Worm (Caenorhabditis elegans) whole organism, early embryonic: ENCODE data around the gene ddb-1.

Experiments used
- B0310.2 ChIP-seq: sonication (generic microtip); optimal IDR thresholded peaks from 2 replicates; lab custom pipeline; 2016; ENCODE audit warnings: mild to moderate bottlenecking, missing genetic modification characterization, missing compliant biosample characterization
- F13C5.2 ChIP-seq: sonication (generic microtip); optimal IDR thresholded peaks from 2 replicates; lab custom pipeline; 2017; ENCODE audit warnings: mild to moderate bottlenecking, missing genetic modification characterization, inconsistent platforms, missing compliant biosample characterization
- aly-1 ChIP-seq: sonication (generic microtip); optimal IDR thresholded peaks from 2 replicates; lab custom pipeline; 2016; ENCODE audit warnings: missing genetic modification characterization, missing compliant biosample characterization
- ama-1 ChIP-seq: fragments of 150-350 bp; optimal IDR thresholded peaks from 2 replicates; lab custom pipeline; 2014
- ceh-13 ChIP-seq: fragments of 200-800 bp; sonication (Bioruptor generic); optimal IDR thresholded peaks from 2 replicates; lab custom pipeline; 2018; ENCODE audit warnings: mild to moderate bottlenecking, missing genetic modification characterization, missing compliant biosample characterization
- ets-7 ChIP-seq: sonication (generic microtip); optimal IDR thresholded peaks from 2 replicates; lab custom pipeline; 2016; ENCODE audit warnings: missing genotype, missing genetic modification characterization, missing compliant biosample characterization
- flt-1 ChIP-seq: fragments of 200-800 bp; sonication (Bioruptor generic); IDR thresholded peaks from 2 replicates; pipeline ENCODE4 v1.3.6; 2022; ENCODE audit warnings: missing genetic modification characterization, missing compliant biosample characterization
- hmbx-1 ChIP-seq: sonication (generic microtip); optimal IDR thresholded peaks from 2 replicates; lab custom pipeline; 2016; ENCODE audit warnings: mild to moderate bottlenecking, missing genetic modification characterization, missing compliant biosample characterization
- hmg-4 ChIP-seq: fragments of 200-800 bp; sonication (Bioruptor generic); optimal IDR thresholded peaks from 2 replicates; lab custom pipeline; 2018; ENCODE audit warnings: mild to moderate bottlenecking, missing genetic modification characterization, missing compliant biosample characterization
- hnd-1 ChIP-seq: sonication (generic microtip); optimal IDR thresholded peaks from 2 replicates; lab custom pipeline; 2016; ENCODE audit warnings: missing genetic modification characterization, missing compliant biosample characterization
- pes-1 ChIP-seq: fragments of 200-800 bp; sonication (Bioruptor generic); IDR thresholded peaks from 2 replicates; pipeline ENCODE4 v1.3.6; 2022; ENCODE audit warnings: missing genetic modification reagents, missing genetic modification characterization, missing compliant biosample characterization
- scrt-1 ChIP-seq: fragments of 200-800 bp; sonication (Bioruptor generic); IDR thresholded peaks from 2 replicates; pipeline ENCODE4 v1.3.6; 2022; ENCODE audit warnings: missing genetic modification characterization, missing compliant biosample characterization
- sea-1 ChIP-seq: fragments of 200-800 bp; sonication (Bioruptor generic); conservative IDR thresholded peaks from 2 replicates; pipeline ENCODE4 v1.3.6; 2022; ENCODE audit warnings: missing genetic modification characterization, missing compliant biosample characterization
- tbx-11 ChIP-seq: fragments of 200-800 bp; sonication (Bioruptor generic); IDR thresholded peaks from 2 replicates; pipeline ENCODE4 v1.3.6; 2022; ENCODE audit warnings: missing genetic modification characterization, missing compliant biosample characterization
- tbx-37 ChIP-seq: fragments of 200-800 bp; sonication (Bioruptor generic); conservative IDR thresholded peaks from 2 replicates; pipeline ENCODE4 v1.3.6; 2022; ENCODE audit warnings: missing genetic modification reagents, missing genetic modification characterization, missing compliant biosample characterization
- tra-4 ChIP-seq: sonication (generic microtip); optimal IDR thresholded peaks from 2 replicates; lab custom pipeline; 2017; ENCODE audit warnings: missing genetic modification characterization, missing compliant biosample characterization

ddb-1 gene

ce11 chrIV:12085120-12085519, 35.8 kb downstream of the ddb-1 start, which contains the start of gene rbm-34:
Gene rbm-34, plus strand, starts transcription at chrIV:12085420.
- no peak for TF ChIP-seq hmg-4 (GFP tag; lab: Kevin White, UChicago)
- no peak for TF ChIP-seq tra-4 (tag; lab: Kevin White, UChicago)
- no peak for TF ChIP-seq hnd-1

ce11 chrIV:12084587-12084986, 36.4 kb downstream of the ddb-1 start:
- no peak for TF ChIP-seq ceh-13 (GFP tag; lab: Kevin White, UChicago)
- TF ChIP-seq ama-1 (lab: Kevin White, UChicago) = peak; percentile 5
- no peak for TF ChIP-seq F13C5.2 (tag; lab: Kevin White, UChicago)

- no peak for TF ChIP-seq tbx-37 (GFP tag; lab: Robert Waterston, UW)
- 0 out of 2 replicates have a peak, but pooled peaks have one; percentile 23 for TF ChIP-seq scrt-1 (GFP tag; lab: Robert Waterston, UW)
- no peak for TF ChIP-seq sea-1 (GFP tag; lab: Robert Waterston, UW)
- no peak for TF ChIP-seq aly-1
- TF ChIP-seq ceh-13 (GFP tag; lab: Kevin White, UChicago) = no peak
- TF ChIP-seq hmg-4 (GFP tag; lab: Kevin White, UChicago) = no peak
Observed at ce11 chrIV:12084178-12084577, 36.8 kb downstream of the ddb-1 start, which contains the start of gene repo-1. Gene repo-1, plus strand, starts transcription at chrIV:12084478.

- TF ChIP-seq F13C5.2 (tag; lab: Kevin White, UChicago) (no peak), flt-1 (no peak), aly-1 (no peak), ama-1 (lab: Kevin White, UChicago) (no peak)
Observed at ce11 chrIV:12080807-12081206, 40.2 kb downstream of the ddb-1 start.

- TF ChIP-seq ceh-13 (GFP tag; lab: Kevin White, UChicago) (no peak), tra-4 (tag; lab: Kevin White, UChicago) (no peak), hmbx-1 (tag; lab: Kevin White, UChicago) (no peak), B0310.2 (no peak), aly-1 (no peak), ets-7 (no peak), tbx-37 (GFP tag; lab: Robert Waterston, UW) (no peak), F13C5.2 (tag; lab: Kevin White, UChicago) (no peak), flt-1 (no peak)
Observed at ce11 chrIV:12078907-12079523, 42.0 kb downstream of the ddb-1 start, which contains the start of gene lex-1. Gene lex-1, plus strand, starts transcription at chrIV:12079473.

- TF ChIP-seq tra-4 (tag; lab: Kevin White, UChicago) (no peak), scrt-1 (GFP tag; lab: Robert Waterston, UW) (no peak), aly-1 (no peak), tbx-37 (GFP tag; lab: Robert Waterston, UW) (no peak), hnd-1 (no peak), tbx-11 (GFP tag; lab: Robert Waterston, UW) (no peak), sea-1 (GFP tag; lab: Robert Waterston, UW) (no peak), flt-1 (no peak), pes-1 (GFP tag; lab: Robert Waterston, UW) (no peak), B0310.2 (no peak)
Observed at ce11 chrIV:12078112-12078812, 42.7 kb downstream of the ddb-1 start, which contains the start of gene tmed-1. Gene tmed-1, minus strand, starts transcription at chrIV:12078162.

- TF ChIP-seq ama-1 (lab: Kevin White, UChicago) (no peak), flt-1 (no peak), hnd-1 (no peak), tbx-37 (GFP tag; lab: Robert Waterston, UW) (no peak), F13C5.2 (tag; lab: Kevin White, UChicago) (no peak), B0310.2 (no peak), ceh-13 (GFP tag; lab: Kevin White, UChicago) (no peak), hmbx-1 (tag; lab: Kevin White, UChicago) (no peak), tbx-11 (GFP tag; lab: Robert Waterston, UW) (no peak), scrt-1 (GFP tag; lab: Robert Waterston, UW) (no peak), aly-1 (no peak)
Observed at ce11 chrIV:12075497-12075896, 45.5 kb downstream of the ddb-1 start, which contains the start of gene K08E4.7. Gene K08E4.7, plus strand, starts transcription at chrIV:12075797.

ce11 chrIV:12068590-12068989, 52.4 kb downstream of the ddb-1 start, which contains the start of gene bath-37:
Gene bath-37, plus strand, starts transcription at chrIV:12068890.
- no peak for TF ChIP-seq hmbx-1 (tag; lab: Kevin White, UChicago)
- no peak for TF ChIP-seq aly-1
- TF ChIP-seq hmg-4 (GFP tag; lab: Kevin White, UChicago) = no peak
- no peak for TF ChIP-seq F13C5.2 (tag; lab: Kevin White, UChicago)
- TF ChIP-seq ets-7 = no peak
- TF ChIP-seq flt-1 = no peak
- TF ChIP-seq scrt-1 (GFP tag; lab: Robert Waterston, UW) = no peak
- no peak for TF ChIP-seq tbx-37 (GFP tag; lab: Robert Waterston, UW)
- no peak for TF ChIP-seq sea-1 (GFP tag; lab: Robert Waterston, UW)
- no peak for TF ChIP-seq tbx-11 (GFP tag; lab: Robert Waterston, UW)
- no peak for TF ChIP-seq hnd-1
- no peak for TF ChIP-seq pes-1 (GFP tag; lab: Robert Waterston, UW)
- TF ChIP-seq tra-4 (tag; lab: Kevin White, UChicago) = no peak
- TF ChIP-seq ceh-13 (GFP tag; lab: Kevin White, UChicago) = no peak
